Worm (Caenorhabditis elegans) whole organism, late embryonic: Measurements from ENCODE around the gene dnj-16.
A peak's percentile ranks its signal among the peaks of the same experiment; 100 is the strongest.

Experiments
- F13H6.1 ChIP-seq: sonication (generic microtip); optimal IDR thresholded peaks from 2 replicates; lab custom pipeline; 2016; ENCODE audit warnings: missing genetic modification characterization, missing compliant biosample characterization
- ceh-24 ChIP-seq: sonication (generic microtip); optimal IDR thresholded peaks from 2 replicates; lab custom pipeline; 2016; ENCODE audit warnings: mild to moderate bottlenecking, missing genetic modification characterization, missing compliant biosample characterization
- che-1 ChIP-seq: sonication (generic microtip); optimal IDR thresholded peaks from 2 replicates; lab custom pipeline; 2016; ENCODE audit warnings: mild to moderate bottlenecking, missing genetic modification characterization, missing compliant biosample characterization
- elt-2 ChIP-seq: sonication (generic microtip); optimal IDR thresholded peaks from 2 replicates; lab custom pipeline; 2016; ENCODE audit warnings: missing genetic modification reagents, missing genetic modification characterization, missing compliant biosample characterization
- hlh-6 ChIP-seq: sonication (generic microtip); optimal IDR thresholded peaks from 2 replicates; lab custom pipeline; 2016; ENCODE audit warnings: missing genotype, missing genetic modification characterization, missing compliant biosample characterization
- nfya-1 ChIP-seq: sonication (generic microtip); optimal IDR thresholded peaks from 2 replicates; lab custom pipeline; 2017; ENCODE audit warnings: missing genetic modification characterization, mild to moderate bottlenecking, missing compliant biosample characterization, antibody characterized with exemption, moderate library complexity
- nhr-11 ChIP-seq: fragments of 150-350 bp; optimal IDR thresholded peaks from 2 replicates; lab custom pipeline; 2014; ENCODE audit warnings: missing biosample characterization, missing genetic modification characterization
- pha-4 ChIP-seq: fragments of 150-350 bp; optimal IDR thresholded peaks from 2 replicates; lab custom pipeline; 2018; ENCODE audit warnings: missing biosample characterization, missing genetic modification reagents, missing genetic modification characterization
- sox-2 ChIP-seq: fragments of 200-800 bp; sonication (Bioruptor generic); IDR thresholded peaks from 2 replicates; pipeline ENCODE4 v1.3.6; 2022; ENCODE audit warnings: missing genetic modification reagents, missing genetic modification characterization, missing compliant biosample characterization
- ttx-3 ChIP-seq: sonication (generic microtip); optimal IDR thresholded peaks from 2 replicates; lab custom pipeline; 2016; ENCODE audit warnings: missing genetic modification reagents, missing genetic modification characterization, missing compliant biosample characterization
- unc-55 ChIP-seq: sonication (generic microtip); optimal IDR thresholded peaks from 2 replicates; lab custom pipeline; 2017; ENCODE audit warnings: missing biosample characterization, missing genetic modification reagents, missing genetic modification characterization

DNA sequence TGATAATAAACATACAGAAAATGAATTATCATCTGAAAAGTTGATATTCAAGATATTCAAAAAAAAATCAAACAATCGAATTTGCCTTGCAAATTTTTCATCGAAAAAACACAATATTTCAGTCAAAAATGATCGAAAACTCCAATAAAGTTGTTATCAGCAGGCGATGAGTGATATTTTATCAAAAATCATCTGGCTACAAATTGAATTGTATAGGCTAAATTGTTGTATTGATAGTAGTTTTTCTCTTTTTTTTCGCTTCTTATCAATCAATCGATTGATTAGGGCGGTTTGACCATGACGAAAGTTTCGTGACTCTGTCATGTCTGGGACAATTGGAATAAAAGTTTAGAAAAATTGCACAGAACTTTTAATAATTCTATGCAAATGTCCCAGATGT lies 49.2 kb downstream of the dnj-16 start:
- TF ChIP-seq sox-2 (GFP tag; lab: Robert Waterston, UW) (no peak), ceh-24 (tag; lab: Kevin White, UChicago) (no peak), nfya-1 (no peak), nhr-11 (tag; lab: Kevin White, UChicago) (no peak), pha-4 (no peak), ttx-3 (tag; lab: Kevin White, UChicago) (no peak), hlh-6 (tag; lab: Kevin White, UChicago) (no peak), che-1 (no peak), F13H6.1 (tag; lab: Kevin White, UChicago) (no peak), elt-2 (peak; percentile 77), unc-55 (no peak)
